Worm (Caenorhabditis elegans): Measurements from ENCODE around the gene T07G12.3.

ce11 chrIV:10576050-10576449, 42.3 kb downstream of the T07G12.3 start, which contains the start of gene efn-2:
- TF ChIP-seq lin-35 (GFP tag; optimal IDR thresholded peaks at IDR 0.05) = no peak
- TF ChIP-seq T07F8.4 (tag; optimal IDR thresholded peaks at IDR 0.05) = no peak
- TF ChIP-seq attf-6 (GFP tag; IDR thresholded peaks at IDR 0.05) = no peak
- no peak for TF ChIP-seq him-1 (tag; optimal IDR thresholded peaks at IDR 0.05)
- no peak for TF ChIP-seq attf-5 (GFP tag; optimal IDR thresholded peaks at IDR 0.05)
- TF ChIP-seq unc-62 (GFP tag; optimal IDR thresholded peaks at IDR 0.05) = no peak

Measured in whole organism, young adult.